Fruit fly (Drosophila melanogaster) whole organism, embryonic: ENCODE results near the gene CG7656.

ENCODE experiments used
- Ada2b ChIP-seq: fragments of 200-800 bp; sonication (Bioruptor generic); IDR thresholded peaks from 2 replicates; pipeline ENCODE4 v1.3.6; 2022; ENCODE audit warnings: missing biosample characterization, missing genetic modification characterization
- Atf6 ChIP-seq: fragments of 200-800 bp; sonication (Bioruptor generic); IDR thresholded peaks from 2 replicates; pipeline ENCODE4 v1.3.6; 2022; ENCODE audit warnings: missing biosample characterization, missing genetic modification characterization
- Bdp1 ChIP-seq: fragments of 200-800 bp; sonication (Bioruptor generic); optimal IDR thresholded peaks from 3 replicates; lab custom pipeline; 2016; ENCODE audit warnings: missing biosample characterization, missing genetic modification characterization
- CG10565 ChIP-seq: fragments of 200-800 bp; sonication (Bioruptor generic); optimal IDR thresholded peaks from 3 replicates; lab custom pipeline; 2016; ENCODE audit warnings: missing biosample characterization, mild to moderate bottlenecking, missing genetic modification characterization
- CG10959 ChIP-seq: fragments of 200-800 bp; sonication (Bioruptor generic); IDR thresholded peaks from 2 replicates; pipeline ENCODE4 v1.3.6; 2022; ENCODE audit warnings: missing biosample characterization, missing genetic modification characterization
- CG11723 ChIP-seq: fragments of 200-800 bp; sonication (Bioruptor generic); optimal IDR thresholded peaks from 2 replicates; lab custom pipeline; 2017; ENCODE audit warnings: missing biosample characterization, mild to moderate bottlenecking, missing genetic modification characterization
- CG12104 ChIP-seq: fragments of 200-800 bp; sonication (Bioruptor generic); optimal IDR thresholded peaks from 3 replicates; lab custom pipeline; 2016; ENCODE audit warnings: missing biosample characterization, missing genetic modification characterization
- CG13624 ChIP-seq: fragments of 200-800 bp; sonication (Bioruptor generic); optimal IDR thresholded peaks from 2 replicates; lab custom pipeline; 2016; ENCODE audit warnings: missing biosample characterization, missing genetic modification characterization
- CG15479 ChIP-seq: fragments of 200-800 bp; sonication (Bioruptor generic); optimal IDR thresholded peaks from 3 replicates; lab custom pipeline; 2019; ENCODE audit warnings: missing biosample characterization, mild to moderate bottlenecking, missing genetic modification characterization, moderate library complexity
- CG1602 ChIP-seq: fragments of 200-800 bp; sonication (Bioruptor generic); optimal IDR thresholded peaks from 3 replicates; lab custom pipeline; 2016; ENCODE audit warnings: missing biosample characterization, missing genetic modification characterization
- CG16779 ChIP-seq: fragments of 200-800 bp; sonication (Bioruptor generic); IDR thresholded peaks from 2 replicates; pipeline ENCODE4 v1.3.6; 2022; ENCODE audit warnings: missing biosample characterization, missing genetic modification characterization
- CG16863 ChIP-seq: fragments of 200-800 bp; sonication (Bioruptor generic); optimal IDR thresholded peaks from 3 replicates; lab custom pipeline; 2016; ENCODE audit warnings: missing biosample characterization, missing genetic modification characterization
- CG17829 ChIP-seq: fragments of 200-800 bp; optimal IDR thresholded peaks from 2 replicates; lab custom pipeline; 2019; ENCODE audit warnings: missing biosample characterization, mild to moderate bottlenecking, missing genetic modification characterization, moderate library complexity
- CG1792 ChIP-seq: fragments of 200-800 bp; sonication (Bioruptor generic); optimal IDR thresholded peaks from 2 replicates; lab custom pipeline; 2016; ENCODE audit warnings: missing biosample characterization, missing genetic modification characterization
- CG2116 ChIP-seq: fragments of 200-800 bp; sonication (Bioruptor generic); optimal IDR thresholded peaks from 3 replicates; lab custom pipeline; 2018; ENCODE audit warnings: missing biosample characterization, mild to moderate bottlenecking, missing genetic modification characterization
- CG34224 ChIP-seq: fragments of 200-800 bp; sonication (Bioruptor generic); IDR thresholded peaks from 3 replicates; pipeline ENCODE4 v1.3.6; 2022; ENCODE audit warnings: missing biosample characterization, missing genetic modification characterization; ENCODE audit not compliant: partially characterized antibody
- CG3838 ChIP-seq: fragments of 200-800 bp; sonication (Bioruptor generic); optimal IDR thresholded peaks from 3 replicates; lab custom pipeline; 2016; ENCODE audit warnings: missing biosample characterization, missing genetic modification characterization
- CG6854 ChIP-seq: fragments of 200-800 bp; sonication (Bioruptor generic); optimal IDR thresholded peaks from 3 replicates; lab custom pipeline; 2017; ENCODE audit warnings: missing biosample characterization, mild to moderate bottlenecking, missing genetic modification characterization
- CG9609 ChIP-seq: fragments of 200-800 bp; sonication (Bioruptor generic); optimal IDR thresholded peaks from 3 replicates; lab custom pipeline; 2016; ENCODE audit warnings: missing biosample characterization, missing genetic modification characterization
- D ChIP-seq, 2 experiments: fragments of 200-800 bp in 1 of 2; fragments of >200 bp in 1 of 2; sonication (Bioruptor generic) in 1 of 2; optimal IDR thresholded peaks; 2 replicates in 1 of 2; 3 replicates in 1 of 2; lab custom pipeline; 2017; ENCODE audit warnings: mild to moderate bottlenecking in 1 of 2, missing biosample characterization in 1 of 2, missing genetic modification characterization in 1 of 2, missing genetic modification reagents in 1 of 2
- Deaf1 ChIP-seq: fragments of 200-800 bp; optimal IDR thresholded peaks from 3 replicates; lab custom pipeline; 2019; ENCODE audit warnings: missing biosample characterization, mild to moderate bottlenecking, missing genetic modification characterization, moderate library complexity
- Dip2 ChIP-seq: fragments of 200-800 bp; sonication (Bioruptor generic); IDR thresholded peaks from 2 replicates; pipeline ENCODE4 v1.3.6; 2022; ENCODE audit warnings: missing biosample characterization, missing genetic modification characterization
- Dip3 ChIP-seq: fragments of 200-800 bp; sonication (Bioruptor generic); optimal IDR thresholded peaks from 3 replicates; lab custom pipeline; 2016; ENCODE audit warnings: missing biosample characterization, missing genetic modification characterization
- E2f2 ChIP-seq: fragments of 200-800 bp; sonication (Bioruptor generic); IDR thresholded peaks from 2 replicates; pipeline ENCODE4 v1.3.6; 2022; ENCODE audit warnings: missing biosample characterization, missing genetic modification characterization
- Fer2 ChIP-seq: fragments of 200-800 bp; sonication (Bioruptor generic); optimal IDR thresholded peaks from 2 replicates; lab custom pipeline; 2018; ENCODE audit warnings: missing biosample characterization, mild to moderate bottlenecking, missing genetic modification characterization, moderate library complexity
- HLHmδ ChIP-seq: fragments of 200-800 bp; sonication (Bioruptor generic); optimal IDR thresholded peaks from 2 replicates; lab custom pipeline; 2018; ENCODE audit warnings: missing biosample characterization, mild to moderate bottlenecking, missing genetic modification characterization, moderate library complexity
- Med ChIP-seq: fragments of 200-800 bp; sonication (Bioruptor generic); peaks from one replicate; lab custom pipeline; 2016; ENCODE audit warnings: missing biosample characterization, missing genetic modification characterization, mild to moderate bottlenecking, inconsistent platforms, moderate library complexity
- Mrtf ChIP-seq: fragments of 200-800 bp; sonication (Bioruptor generic); IDR thresholded peaks from 3 replicates; pipeline ENCODE4 v1.3.6; 2022; ENCODE audit warnings: missing biosample characterization, missing genetic modification characterization
- Oli ChIP-seq: fragments of 200-800 bp; sonication (Bioruptor generic); optimal IDR thresholded peaks from 2 replicates; lab custom pipeline; 2018; ENCODE audit warnings: missing biosample characterization, mild to moderate bottlenecking, missing genetic modification characterization, moderate library complexity
- PHDP ChIP-seq: fragments of 200-800 bp; sonication (Bioruptor generic); optimal IDR thresholded peaks from 3 replicates; lab custom pipeline; 2018; ENCODE audit warnings: missing biosample characterization, mild to moderate bottlenecking, missing genetic modification characterization, moderate library complexity
- Scr ChIP-seq: fragments of 200-800 bp; sonication (Bioruptor generic); IDR thresholded peaks from 2 replicates; pipeline ENCODE4 v1.3.6; 2022; ENCODE audit warnings: missing biosample characterization, missing genetic modification characterization; ENCODE audit not compliant: partially characterized antibody
- Side ChIP-seq: fragments of 200-800 bp; sonication (Bioruptor generic); optimal IDR thresholded peaks from 2 replicates; lab custom pipeline; 2016; ENCODE audit warnings: missing biosample characterization, missing genetic modification characterization
- Ssrp ChIP-seq: fragments of 200-800 bp; sonication (Bioruptor generic); optimal IDR thresholded peaks from 2 replicates; lab custom pipeline; 2018; ENCODE audit warnings: missing biosample characterization, mild to moderate bottlenecking, missing genetic modification characterization, moderate library complexity
- caup ChIP-seq: fragments of 200-800 bp; sonication (Bioruptor generic); optimal IDR thresholded peaks from 3 replicates; lab custom pipeline; 2017; ENCODE audit warnings: missing biosample characterization, mild to moderate bottlenecking, missing genetic modification characterization, moderate library complexity; ENCODE audit not compliant: severe bottlenecking
- da ChIP-seq: fragments of 200-800 bp; sonication (Bioruptor generic); optimal IDR thresholded peaks from 2 replicates; lab custom pipeline; 2016; ENCODE audit warnings: missing biosample characterization, missing genetic modification characterization
- danr ChIP-seq: fragments of 200-800 bp; sonication (Bioruptor generic); IDR thresholded peaks from 2 replicates; pipeline ENCODE4 v1.3.6; 2022; ENCODE audit warnings: missing biosample characterization, missing genetic modification characterization
- dm ChIP-seq: fragments of 200-800 bp; sonication (Bioruptor generic); optimal IDR thresholded peaks from 3 replicates; lab custom pipeline; 2016; ENCODE audit warnings: missing biosample characterization, missing genetic modification characterization
- esg ChIP-seq: fragments of 200-800 bp; sonication (Bioruptor generic); conservative IDR thresholded peaks from 2 replicates; pipeline ENCODE4 v1.3.6; 2022; ENCODE audit warnings: missing biosample characterization, missing genetic modification characterization
- gsb ChIP-seq: fragments of 200-800 bp; sonication (Bioruptor generic); IDR thresholded peaks from 2 replicates; pipeline ENCODE4 v1.3.6; 2022; ENCODE audit warnings: missing biosample characterization, missing genetic modification characterization
- maf-S ChIP-seq: fragments of 200-800 bp; sonication (Bioruptor generic); optimal IDR thresholded peaks from 2 replicates; lab custom pipeline; 2016; ENCODE audit warnings: missing biosample characterization, missing genetic modification characterization
- pfk ChIP-seq: fragments of 200-800 bp; sonication (Bioruptor generic); optimal IDR thresholded peaks from 2 replicates; lab custom pipeline; 2018; ENCODE audit warnings: missing biosample characterization, mild to moderate bottlenecking, missing genetic modification characterization, moderate library complexity
- pnt ChIP-seq: fragments of 200-800 bp; sonication (Bioruptor generic); optimal IDR thresholded peaks from 3 replicates; lab custom pipeline; 2016; ENCODE audit warnings: missing biosample characterization, missing genetic modification characterization
- pum ChIP-seq: fragments of 200-800 bp; sonication (Bioruptor generic); optimal IDR thresholded peaks from 2 replicates; lab custom pipeline; 2016; ENCODE audit warnings: missing biosample characterization, missing genetic modification characterization
- seq ChIP-seq: fragments of 200-800 bp; sonication (Bioruptor generic); IDR thresholded peaks from 2 replicates; pipeline ENCODE4 v1.3.6; 2022; ENCODE audit warnings: missing biosample characterization, missing genetic modification characterization
- sim ChIP-seq: fragments of 200-800 bp; sonication (Bioruptor generic); IDR thresholded peaks from 2 replicates; pipeline ENCODE4 v1.3.6; 2022; ENCODE audit warnings: missing biosample characterization, missing genetic modification characterization
- sima ChIP-seq: fragments of 200-800 bp; sonication (Bioruptor generic); optimal IDR thresholded peaks from 2 replicates; lab custom pipeline; 2016; ENCODE audit warnings: missing biosample characterization, missing genetic modification characterization
- stc ChIP-seq: fragments of 200-800 bp; sonication (Bioruptor generic); IDR thresholded peaks from 2 replicates; pipeline ENCODE4 v1.3.6; 2022; ENCODE audit warnings: missing biosample characterization, missing genetic modification characterization
- trem ChIP-seq: fragments of 200-800 bp; optimal IDR thresholded peaks from 3 replicates; lab custom pipeline; 2019; ENCODE audit warnings: missing biosample characterization, mild to moderate bottlenecking, missing genetic modification characterization, moderate library complexity
- vnd ChIP-seq: fragments of 200-800 bp; sonication (Bioruptor generic); IDR thresholded peaks from 3 replicates; pipeline ENCODE4 v1.3.6; 2022; ENCODE audit warnings: missing biosample characterization, missing genetic modification characterization; ENCODE audit not compliant: partially characterized antibody
- zen ChIP-seq: fragments of 200-800 bp; sonication (Bioruptor generic); optimal IDR thresholded peaks from 3 replicates; lab custom pipeline; 2018; ENCODE audit warnings: missing biosample characterization, mild to moderate bottlenecking, missing genetic modification characterization, moderate library complexity
- zf30C ChIP-seq: fragments of 200-800 bp; sonication (Bioruptor generic); optimal IDR thresholded peaks from 3 replicates; lab custom pipeline; 2018; ENCODE audit warnings: missing biosample characterization, mild to moderate bottlenecking, missing genetic modification characterization

Gene CG7656

DNA sequence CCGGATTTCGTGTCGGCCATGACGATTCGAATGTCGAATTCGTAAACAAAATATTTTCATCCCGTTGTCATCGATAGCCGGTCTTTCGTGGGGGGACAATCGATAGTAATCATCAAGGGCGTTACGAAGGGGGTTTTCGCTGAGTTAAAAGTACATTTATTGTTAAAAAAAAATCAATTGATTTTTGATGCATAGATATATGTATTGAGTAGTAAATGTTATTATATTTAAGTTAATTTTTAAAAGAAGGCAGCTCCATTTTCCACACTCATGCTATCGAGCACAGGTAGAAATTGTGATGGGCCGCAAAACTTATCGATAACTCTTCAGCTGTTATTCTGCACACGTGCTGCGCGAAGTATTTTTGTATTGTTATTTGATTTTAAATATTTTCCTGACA lies 7.5 kb downstream of the CG7656 start, which contains the start of the genes mrn and CG12301 (continued):
- peak; percentile 34 for TF ChIP-seq CG6854
- no peak for TF ChIP-seq Oli (tag; lab: Kevin White, UChicago)
- no peak for TF ChIP-seq pfk (GFP tag; lab: Kevin White, UChicago)
- TF ChIP-seq D (optimal IDR thresholded peaks at IDR 0.05; lab: Kevin White, UChicago) = no peak
- TF ChIP-seq D (GFP tag; optimal IDR thresholded peaks at IDR 0.05; lab: Kevin White, UChicago) = no peak
- TF ChIP-seq Med (GFP tag; lab: Kevin White, UChicago) = peak; percentile 91
- TF ChIP-seq CG1602 (GFP tag; lab: Kevin White, UChicago) = peak; percentile 57
- no peak for TF ChIP-seq zf30C (GFP tag; lab: Kevin White, UChicago)
- TF ChIP-seq CG1792 = peak; percentile 3
- peak; percentile 85 for TF ChIP-seq CG17829 (tag; lab: Kevin White, UChicago)
- peak; percentile 48 for TF ChIP-seq pum (GFP tag; lab: Kevin White, UChicago)
- TF ChIP-seq da (GFP tag; lab: Kevin White, UChicago) = no peak
- peak; percentile 92 for TF ChIP-seq vnd
- TF ChIP-seq Dip2 (GFP tag; lab: Robert Waterston, UW) = peak; percentile 24; the same call in 1 of the 2 replicates
- no peak for TF ChIP-seq caup (GFP tag; lab: Kevin White, UChicago)
- TF ChIP-seq Deaf1 (tag; lab: Kevin White, UChicago) = peak; percentile 85
- no peak for TF ChIP-seq Fer2 (tag; lab: Kevin White, UChicago)
- TF ChIP-seq CG15479 (GFP tag; lab: Kevin White, UChicago) = no peak
- TF ChIP-seq dm (GFP tag; lab: Kevin White, UChicago) = peak; percentile 88
- peak; percentile 26 for TF ChIP-seq CG13624 (GFP tag; lab: Kevin White, UChicago)
- TF ChIP-seq maf-S = no peak
- no peak for TF ChIP-seq sima
- TF ChIP-seq CG9609 (GFP tag; lab: Kevin White, UChicago) = peak; percentile 56
- peak; percentile 47 for TF ChIP-seq CG3838 (GFP tag; lab: Kevin White, UChicago)
- TF ChIP-seq Ada2b (GFP tag; lab: Robert Waterston, UW) = peak; percentile 80

dm6 chr3L:15576357-15576756 lies 11.6 kb downstream of the CG7656 start, which contains the start of gene Ufsp2:
Gene Ufsp2, plus strand, starts transcription at chr3L:15576570.
- TF ChIP-seq Scr (GFP tag; lab: Robert Waterston, UW) = peak; percentile 41; the same call in 1 of the 2 replicates
- TF ChIP-seq trem (tag; lab: Kevin White, UChicago) = peak; percentile 22
- no peak for TF ChIP-seq HLHmδ (GFP tag; lab: Kevin White, UChicago)
- peak; percentile 61; the same call in 2 of the 3 replicates for TF ChIP-seq CG34224
- TF ChIP-seq CG12104 = no peak
- no peak for TF ChIP-seq gsb (GFP tag; lab: Robert Waterston, UW)
- no peak for TF ChIP-seq zen (tag; lab: Kevin White, UChicago)
- TF ChIP-seq Ssrp (tag; lab: Kevin White, UChicago) = no peak
- no peak for TF ChIP-seq sim (GFP tag; lab: Robert Waterston, UW)
- no peak for TF ChIP-seq esg
- no peak for TF ChIP-seq Side
- TF ChIP-seq Mrtf (GFP tag; lab: Robert Waterston, UW) = no peak
- no peak for TF ChIP-seq stc (GFP tag; lab: Robert Waterston, UW)
- TF ChIP-seq seq = no peak
- no peak for TF ChIP-seq CG10565 (GFP tag; lab: Kevin White, UChicago)
- TF ChIP-seq CG2116 (GFP tag; lab: Kevin White, UChicago) = peak; percentile 26
- no peak for TF ChIP-seq CG16779 (GFP tag; lab: Robert Waterston, UW)
- TF ChIP-seq CG10959 = no peak
- no peak for TF ChIP-seq Dip3 (GFP tag; lab: Kevin White, UChicago)
- TF ChIP-seq PHDP (tag; lab: Kevin White, UChicago) = no peak
- TF ChIP-seq CG16863 (GFP tag; lab: Kevin White, UChicago) = no peak
- TF ChIP-seq Atf6 = no peak
- peak; percentile 58; the same call in 1 of the 2 replicates for TF ChIP-seq E2f2 (GFP tag; lab: Robert Waterston, UW)
- TF ChIP-seq Bdp1 (GFP tag; lab: Kevin White, UChicago) = no peak
- no peak for TF ChIP-seq CG11723
- no peak for TF ChIP-seq pnt (GFP tag; lab: Kevin White, UChicago)
- TF ChIP-seq danr (GFP tag; lab: Robert Waterston, UW) = no peak
